Fruit fly (Drosophila melanogaster) Kc167 (cell line): ENCODE measurements around the gene ImpL2.

Source experiments
- Myc ChIP-seq: fragments of >200 bp; optimal IDR thresholded peaks from 2 replicates; lab custom pipeline; 2017; ENCODE audit warnings: missing external identifiers
- insv ChIP-seq: fragments of >200 bp; optimal IDR thresholded peaks from 3 replicates; lab custom pipeline; 2018; ENCODE audit warnings: missing external identifiers
- psq ChIP-seq: fragments of >200 bp; optimal IDR thresholded peaks from 2 replicates; lab custom pipeline; 2017; ENCODE audit warnings: missing external identifiers

DNA sequence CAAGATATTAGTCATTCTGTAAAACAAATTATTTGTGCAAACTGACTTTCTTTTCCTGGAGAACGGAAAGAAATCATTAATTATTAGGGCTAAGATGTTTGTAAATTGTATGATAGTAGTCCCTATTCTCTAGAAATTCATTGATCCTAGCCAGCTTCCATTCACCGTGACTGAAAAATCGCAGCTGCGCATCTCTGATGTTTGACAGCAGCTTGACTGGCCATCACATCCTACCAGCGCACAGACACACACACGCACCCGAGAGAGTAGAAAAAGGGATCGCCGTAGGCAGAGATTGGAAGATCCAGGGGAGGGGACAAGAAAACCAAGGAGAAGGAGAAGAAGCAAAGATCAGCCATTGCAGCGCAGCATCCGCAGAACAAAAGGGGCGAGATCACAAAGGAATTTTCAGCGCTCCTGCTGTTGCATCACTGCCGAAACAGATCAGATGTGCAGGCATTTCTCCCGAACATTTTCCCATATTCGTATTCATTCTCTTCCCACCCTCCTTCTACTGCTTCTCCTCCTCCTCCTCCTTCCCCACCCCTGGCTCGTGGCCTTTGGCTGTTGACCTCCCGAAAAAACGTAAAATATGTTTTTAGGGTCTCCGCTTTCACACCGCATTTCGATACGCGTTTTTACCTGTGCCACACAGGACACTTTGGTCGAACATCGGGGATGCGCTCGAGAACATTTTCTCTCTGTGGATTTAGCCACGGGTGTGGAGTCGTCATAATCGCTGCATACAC lies 17.1 kb upstream of the ImpL2 start:
- TF ChIP-seq insv (no peak), psq (no peak), Myc (no peak)
